Worm (Caenorhabditis elegans) whole organism, young adult: Measurements from ENCODE around the gene Y82E9BR.9.

Experiments
- F55B11.4 ChIP-seq: sonication (generic microtip); optimal IDR thresholded peaks from 2 replicates; lab custom pipeline; 2016; ENCODE audit warnings: missing compliant biosample characterization, missing genetic modification characterization, borderline replicate concordance; ENCODE audit not compliant: insufficient read depth
- F57C9.4 ChIP-seq: sonication (generic microtip); optimal IDR thresholded peaks from 2 replicates; lab custom pipeline; 2017; ENCODE audit warnings: mild to moderate bottlenecking, missing genetic modification characterization, missing compliant biosample characterization
- ZK185.1 ChIP-seq: sonication (generic microtip); optimal IDR thresholded peaks from 2 replicates; lab custom pipeline; 2016; ENCODE audit warnings: mild to moderate bottlenecking, missing genetic modification characterization, missing compliant biosample characterization; ENCODE audit not compliant: poor library complexity, severe bottlenecking
- ama-1 ChIP-seq, 3 experiments: fragments of 150-350 bp in 1 of 3; sonication (generic microtip) in 2 of 3; optimal IDR thresholded peaks; 2 replicates each; lab custom pipeline; 2014 to 2018; ENCODE audit warnings: missing biosample characterization in 2 of 3, missing genetic modification characterization in 2 of 3, missing genetic modification reagents in 2 of 3
- cebp-1 ChIP-seq, 2 experiments: fragments of 200-800 bp in 1 of 2; sonication (Bioruptor generic) in 1 of 2; sonication (generic microtip) in 1 of 2; IDR thresholded peaks in 1 of 2; optimal IDR thresholded peaks in 1 of 2; 2 replicates each; pipeline versions ENCODE4 v1.3.6 to Lab custom; 2017 to 2022; ENCODE audit warnings: missing compliant biosample characterization in 2 of 2, missing genetic modification characterization in 2 of 2, mild to moderate bottlenecking in 1 of 2, missing genetic modification reagents in 1 of 2, moderate library complexity in 1 of 2
- nhr-120 ChIP-seq: fragments of 200-800 bp; sonication (Bioruptor generic); IDR thresholded peaks from 2 replicates; pipeline ENCODE4 v1.3.6; 2022; ENCODE audit warnings: missing genetic modification characterization, missing compliant biosample characterization
- sea-2 ChIP-seq: fragments of 200-800 bp; sonication (Bioruptor generic); IDR thresholded peaks from 2 replicates; pipeline ENCODE4 v1.3.6; 2022; ENCODE audit warnings: missing genetic modification characterization, missing compliant biosample characterization
- unc-62 ChIP-seq: fragments of 150-350 bp; optimal IDR thresholded peaks from 2 replicates; lab custom pipeline; 2014; ENCODE audit warnings: missing biosample characterization, missing genetic modification reagents, missing genetic modification characterization
- zfh-2 ChIP-seq: fragments of 200-800 bp; sonication (Bioruptor generic); conservative IDR thresholded peaks from 2 replicates; pipeline ENCODE4 v1.3.6; 2022; ENCODE audit warnings: missing genetic modification reagents, missing genetic modification characterization, missing compliant biosample characterization

ce11 chrIII:1398183-1398582 lies 38.6 kb upstream of the Y82E9BR.9 start:
- TF ChIP-seq F57C9.4 (tag; lab: Kevin White, UChicago): no peak
- TF ChIP-seq ZK185.1 (tag; lab: Kevin White, UChicago): no peak
- no peak for TF ChIP-seq zfh-2 (GFP tag; lab: Robert Waterston, UW)
- no peak for TF ChIP-seq sea-2
- no peak for TF ChIP-seq nhr-120 (GFP tag; lab: Robert Waterston, UW)
- TF ChIP-seq F55B11.4 (tag; lab: Kevin White, UChicago): no peak
- TF ChIP-seq unc-62: no peak
- no peak for TF ChIP-seq ama-1 (optimal IDR thresholded peaks at IDR 0.05; lab: Kevin White, UChicago)
- no peak for TF ChIP-seq ama-1 (GFP tag; optimal IDR thresholded peaks at IDR 0.05; lab: Kevin White, UChicago)
- no peak for TF ChIP-seq cebp-1 (GFP tag; IDR thresholded peaks at IDR 0.05; lab: Robert Waterston, UW)
- no peak for TF ChIP-seq cebp-1 (tag; optimal IDR thresholded peaks at IDR 0.05; lab: Kevin White, UChicago)
